Worm (Caenorhabditis elegans): ENCODE results near the gene Y39A3A.4.

The Y39A3A.4 gene

ce11 chrIII:2101895-2102345 is 25.5 kb upstream of the Y39A3A.4 start, which contains the start of gene ppk-2 (continued):
- no peak for TF ChIP-seq tbx-9 (tag; optimal IDR thresholded peaks at IDR 0.05; ENCODE audit: borderline replicate concordance)
- no peak for TF ChIP-seq let-607 (tag; optimal IDR thresholded peaks at IDR 0.05)
- TF ChIP-seq ztf-28 (GFP tag; IDR thresholded peaks at IDR 0.05) = no peak
- TF ChIP-seq egrh-3 (GFP tag; IDR thresholded peaks at IDR 0.05) = no peak
- no peak for TF ChIP-seq C17E4.6 (GFP tag; IDR thresholded peaks at IDR 0.05)
- no peak for TF ChIP-seq Y53F4B.3 (GFP tag; IDR thresholded peaks at IDR 0.05)
- no peak for TF ChIP-seq hsf-1 (GFP tag; IDR thresholded peaks at IDR 0.05)
- peak; percentile 16 for TF ChIP-seq snpc-3.4 (tag; optimal IDR thresholded peaks at IDR 0.05)
- no peak for TF ChIP-seq him-1 (tag; optimal IDR thresholded peaks at IDR 0.05)
- no peak for TF ChIP-seq attf-3 (GFP tag; conservative IDR thresholded peaks at IDR 0.05)
- no peak for TF ChIP-seq ets-4 (GFP tag; optimal IDR thresholded peaks at IDR 0.05)
- TF ChIP-seq nfya-2 (GFP tag; IDR thresholded peaks at IDR 0.05) = no peak
- TF ChIP-seq atf-7 (tag; optimal IDR thresholded peaks at IDR 0.05) = no peak
- TF ChIP-seq F57C9.4 (tag; optimal IDR thresholded peaks at IDR 0.05) = no peak
- TF ChIP-seq nfyb-1 (GFP tag; IDR thresholded peaks at IDR 0.05) = no peak
- no peak for TF ChIP-seq lin-35 (GFP tag; optimal IDR thresholded peaks at IDR 0.05)
- peak; percentile 1 for TF ChIP-seq tbp1 (GFP tag; optimal IDR thresholded peaks at IDR 0.05)
- no peak for TF ChIP-seq T07F8.4 (tag; optimal IDR thresholded peaks at IDR 0.05)
- no peak for TF ChIP-seq fkh-3 (tag; optimal IDR thresholded peaks at IDR 0.05)
- TF ChIP-seq hrde-1 (tag; optimal IDR thresholded peaks at IDR 0.05; ENCODE audit: borderline replicate concordance) = no peak
- TF ChIP-seq mcd-1 (GFP tag; IDR thresholded peaks at IDR 0.05) = peak; percentile 63; the same call in 1 of the 2 replicates
- no peak for TF ChIP-seq C06A6.2 (GFP tag; conservative IDR thresholded peaks at IDR 0.05)
- TF ChIP-seq egl-44 (GFP tag; IDR thresholded peaks at IDR 0.05) = no peak
- no peak for TF ChIP-seq sdz-38 (tag; optimal IDR thresholded peaks at IDR 0.05)
- TF ChIP-seq ama-1 (optimal IDR thresholded peaks at IDR 0.05) = no peak
- no peak for TF ChIP-seq ama-1 (GFP tag; optimal IDR thresholded peaks at IDR 0.05)
- no peak for TF ChIP-seq gei-17 (GFP tag; optimal IDR thresholded peaks at IDR 0.05)
- no peak for TF ChIP-seq dox-1 (GFP tag; IDR thresholded peaks at IDR 0.05)
- no peak for TF ChIP-seq aptf-3 (GFP tag; IDR thresholded peaks at IDR 0.05)
- no peak for TF ChIP-seq madf-3 (GFP tag; IDR thresholded peaks at IDR 0.05)
- no peak for TF ChIP-seq mel-28 (tag; optimal IDR thresholded peaks at IDR 0.05; ENCODE audit: borderline replicate concordance)
- TF ChIP-seq lir-1 (GFP tag; conservative IDR thresholded peaks at IDR 0.05) = no peak
- TF ChIP-seq unc-62 (GFP tag; optimal IDR thresholded peaks at IDR 0.05) = no peak
- no peak for TF ChIP-seq nhr-179 (tag; optimal IDR thresholded peaks at IDR 0.05)
- TF ChIP-seq let-526 (GFP tag; IDR thresholded peaks at IDR 0.05) = no peak
- TF ChIP-seq ceh-79 (tag; optimal IDR thresholded peaks at IDR 0.05) = no peak
- no peak for TF ChIP-seq tlf-1 (GFP tag; optimal IDR thresholded peaks at IDR 0.05)
- no peak for TF ChIP-seq T26A5.8 (tag; optimal IDR thresholded peaks at IDR 0.05)
- no peak for TF ChIP-seq ztf-6 (GFP tag; IDR thresholded peaks at IDR 0.05)
- no peak for TF ChIP-seq K12H6.12 (tag; optimal IDR thresholded peaks at IDR 0.05)
- TF ChIP-seq lin-40 (tag; optimal IDR thresholded peaks at IDR 0.05) = no peak
- TF ChIP-seq F57A8.1 (GFP tag; optimal IDR thresholded peaks at IDR 0.05) = no peak
- TF ChIP-seq mes-4 (tag; optimal IDR thresholded peaks at IDR 0.05) = no peak
- TF ChIP-seq dpl-1 (GFP tag; optimal IDR thresholded peaks at IDR 0.05) = peak; percentile 10
- TF ChIP-seq F10E7.11 (tag; optimal IDR thresholded peaks at IDR 0.05) = no peak
- TF ChIP-seq ztf-25 (GFP tag; IDR thresholded peaks at IDR 0.05) = no peak
- TF ChIP-seq Y79H2A.3 (GFP tag; conservative IDR thresholded peaks at IDR 0.05) = no peak
- TF ChIP-seq zfh-2 (GFP tag; conservative IDR thresholded peaks at IDR 0.05) = no peak
- TF ChIP-seq ztf-26 (tag; optimal IDR thresholded peaks at IDR 0.05) = no peak
- TF ChIP-seq pbrm-1 (GFP tag; IDR thresholded peaks at IDR 0.05) = peak; percentile 40; the same call in 1 of the 2 replicates

Measured in whole organism, young adult.